Worm (Caenorhabditis elegans): Measurements from ENCODE around the gene pqn-42.

ce11 chrII:2440312-2440711 is 18.5 kb downstream of the pqn-42 start:
- TF ChIP-seq zim-3 (tag; optimal IDR thresholded peaks at IDR 0.05), result no peak
- TF ChIP-seq F23B12.7 (tag; optimal IDR thresholded peaks at IDR 0.05; ENCODE audit: insufficient read depth), result no peak
- no peak for TF ChIP-seq ets-4 (GFP tag; optimal IDR thresholded peaks at IDR 0.05)
- no peak for TF ChIP-seq snpc-1.3 (tag; optimal IDR thresholded peaks at IDR 0.05; ENCODE audit: insufficient read depth)
- no peak for TF ChIP-seq nfya-1 (tag; optimal IDR thresholded peaks at IDR 0.05; ENCODE audit: borderline replicate concordance, insufficient read depth)
- TF ChIP-seq ZK185.1 (tag; optimal IDR thresholded peaks at IDR 0.05; ENCODE audit: poor library complexity, severe bottlenecking), result no peak

All from whole organism, young adult.